Worm (Caenorhabditis elegans): ENCODE measurements around the gene flp-7.

flp-7 gene

DNA sequence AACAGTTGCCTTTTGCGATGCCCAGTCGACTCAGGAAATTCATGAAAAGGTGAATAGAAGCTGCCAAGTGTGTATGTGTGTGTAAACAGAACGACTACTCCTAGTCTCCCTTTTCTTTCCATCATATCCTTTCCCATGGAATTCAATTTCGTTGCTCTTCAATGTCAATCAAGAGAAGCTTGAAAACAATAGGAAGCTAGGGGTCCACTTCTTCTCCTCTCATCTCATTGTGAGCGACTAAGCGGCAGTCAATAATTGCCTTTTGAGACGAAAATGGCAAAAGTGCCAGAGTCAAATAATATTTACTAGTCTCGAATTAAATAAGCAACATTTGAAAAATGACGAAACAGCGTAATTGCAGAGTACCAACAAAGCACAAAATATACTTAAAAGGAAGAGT is 16.1 kb upstream of the flp-7 start:
- no peak for TF ChIP-seq mep-1 (tag; optimal IDR thresholded peaks at IDR 0.05)
- TF ChIP-seq nhr-76 (tag; optimal IDR thresholded peaks at IDR 0.05), result no peak
- no peak for TF ChIP-seq zip-8 (tag; optimal IDR thresholded peaks at IDR 0.05)
- TF ChIP-seq ces-1 (GFP tag; optimal IDR thresholded peaks at IDR 0.05), result peak; percentile 90

DNA sequence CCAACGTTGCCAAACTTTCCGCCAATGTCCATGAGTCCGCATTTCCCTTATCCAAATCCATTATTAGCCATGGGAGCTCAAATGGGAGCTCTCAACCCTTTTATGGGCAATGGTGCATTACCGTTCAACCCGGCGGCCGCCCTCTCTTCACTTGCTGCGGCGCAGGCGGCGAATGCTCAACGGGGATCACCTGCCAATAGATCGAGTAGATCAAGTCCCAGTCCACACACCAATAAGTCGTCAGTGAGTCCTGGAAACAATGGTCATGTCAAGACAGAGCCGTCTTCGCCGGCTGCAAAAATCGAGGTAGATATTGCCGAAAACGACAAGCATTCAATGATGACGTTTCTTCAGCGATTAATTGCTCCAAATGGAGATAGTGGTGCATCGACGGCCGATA is 13.5 kb upstream of the flp-7 start:
- TF ChIP-seq lin-13 (tag; optimal IDR thresholded peaks at IDR 0.05), result no peak
- no peak for TF ChIP-seq elt-1 (tag; optimal IDR thresholded peaks at IDR 0.05; ENCODE audit: borderline replicate concordance, insufficient read depth)
- TF ChIP-seq ceh-83 (GFP tag; optimal IDR thresholded peaks at IDR 0.05), result no peak
- TF ChIP-seq sptf-1 (tag; optimal IDR thresholded peaks at IDR 0.05), result no peak
- TF ChIP-seq drap-1 (GFP tag; optimal IDR thresholded peaks at IDR 0.05), result no peak
- no peak for TF ChIP-seq nhr-76 (tag; optimal IDR thresholded peaks at IDR 0.05)

DNA sequence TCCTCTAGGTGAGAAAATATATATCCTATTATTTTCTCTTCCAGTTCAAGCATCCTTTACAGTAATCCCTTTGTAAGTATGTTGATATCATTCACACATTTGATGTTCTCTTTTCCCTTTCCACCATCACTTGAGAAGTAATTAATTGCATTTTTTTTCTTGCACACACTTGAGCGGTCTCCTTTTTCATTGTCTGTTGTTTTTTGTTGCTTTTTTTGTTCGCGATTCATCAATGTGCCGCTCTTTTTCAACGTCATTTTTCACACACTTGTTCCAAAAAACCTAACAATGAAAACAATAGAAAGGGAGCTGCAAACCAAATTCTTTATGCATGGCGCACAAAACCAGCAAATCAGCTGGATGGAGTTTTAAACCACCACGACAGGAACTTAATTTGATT is 10.1 kb upstream of the flp-7 start, which contains the start of gene F49E10.4:
Gene F49E10.4, plus strand, starts transcription at position 301 of the 400 bp plus-strand sequence.
- no peak for TF ChIP-seq bed-3 (GFP tag; optimal IDR thresholded peaks at IDR 0.05)
- TF ChIP-seq mep-1 (tag; optimal IDR thresholded peaks at IDR 0.05), result no peak
- no peak for TF ChIP-seq unc-39 (tag; optimal IDR thresholded peaks at IDR 0.05)
- TF ChIP-seq ces-1 (GFP tag; optimal IDR thresholded peaks at IDR 0.05), result peak; percentile 24

DNA sequence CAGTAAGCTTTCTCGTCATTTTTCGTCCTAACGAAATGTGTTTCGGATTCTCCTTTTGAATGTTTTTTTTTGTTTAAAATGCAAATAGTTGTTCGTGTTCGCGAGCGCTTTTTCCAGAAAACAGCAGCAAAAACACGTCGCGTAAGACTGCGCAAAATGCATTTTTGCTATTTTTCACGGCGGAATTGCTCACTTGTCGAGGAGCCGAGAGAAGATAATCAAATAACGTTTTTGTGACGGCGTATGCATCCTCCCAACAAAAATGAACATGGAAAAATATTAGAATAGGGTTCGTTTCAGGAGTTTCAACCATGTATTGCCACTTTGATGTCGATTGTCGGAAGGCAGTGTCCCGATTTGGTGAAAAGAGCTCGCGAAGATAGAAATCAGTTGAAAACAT is 8.6 kb upstream of the flp-7 start:
- TF ChIP-seq mls-2 (tag; optimal IDR thresholded peaks at IDR 0.05), result no peak
- no peak for TF ChIP-seq ztf-11 (tag; optimal IDR thresholded peaks at IDR 0.05)
- TF ChIP-seq flh-1 (GFP tag; optimal IDR thresholded peaks at IDR 0.05), result no peak
- TF ChIP-seq ces-1 (GFP tag; optimal IDR thresholded peaks at IDR 0.05), result peak; percentile 35
- no peak for TF ChIP-seq zip-8 (tag; optimal IDR thresholded peaks at IDR 0.05)

DNA sequence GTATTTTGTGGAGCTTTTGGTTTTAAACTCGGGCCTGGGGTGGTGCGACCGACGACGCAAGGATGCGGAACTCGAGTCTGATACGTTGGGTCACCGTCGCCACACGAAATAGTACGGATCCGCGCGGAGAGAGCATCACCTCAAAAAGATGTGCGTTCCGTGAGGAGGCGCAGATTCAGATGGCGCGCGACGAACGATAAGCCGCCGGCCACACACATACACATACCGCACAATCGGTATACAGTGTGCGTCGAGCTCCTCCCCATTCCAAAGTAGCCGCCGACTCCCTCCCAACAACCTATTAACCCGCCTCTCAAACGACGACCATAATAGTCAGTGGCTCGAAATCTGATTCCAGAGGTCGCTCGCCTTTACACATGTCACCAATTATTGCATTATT is 4.4 kb downstream of the flp-7 start, which contains the start of gene F49E10.2:
Gene F49E10.2, plus strand, starts transcription at position 301 of the 400 bp plus-strand sequence.
- TF ChIP-seq mls-2 (tag; optimal IDR thresholded peaks at IDR 0.05) (no peak), mep-1 (tag; optimal IDR thresholded peaks at IDR 0.05) (no peak), lin-32 (GFP tag; optimal IDR thresholded peaks at IDR 0.05) (no peak), sptf-1 (tag; optimal IDR thresholded peaks at IDR 0.05) (no peak), drap-1 (GFP tag; optimal IDR thresholded peaks at IDR 0.05) (no peak), ceh-83 (GFP tag; optimal IDR thresholded peaks at IDR 0.05) (no peak), pha-4 (tag; optimal IDR thresholded peaks at IDR 0.05) (no peak), elt-1 (tag; optimal IDR thresholded peaks at IDR 0.05; ENCODE audit: borderline replicate concordance, insufficient read depth) (no peak), nhr-76 (tag; optimal IDR thresholded peaks at IDR 0.05) (no peak), snpc-4 (tag; optimal IDR thresholded peaks at IDR 0.05) (no peak), ceh-43 (GFP tag; optimal IDR thresholded peaks at IDR 0.05) (no peak), lsy-2 (tag; optimal IDR thresholded peaks at IDR 0.05) (no peak)

DNA sequence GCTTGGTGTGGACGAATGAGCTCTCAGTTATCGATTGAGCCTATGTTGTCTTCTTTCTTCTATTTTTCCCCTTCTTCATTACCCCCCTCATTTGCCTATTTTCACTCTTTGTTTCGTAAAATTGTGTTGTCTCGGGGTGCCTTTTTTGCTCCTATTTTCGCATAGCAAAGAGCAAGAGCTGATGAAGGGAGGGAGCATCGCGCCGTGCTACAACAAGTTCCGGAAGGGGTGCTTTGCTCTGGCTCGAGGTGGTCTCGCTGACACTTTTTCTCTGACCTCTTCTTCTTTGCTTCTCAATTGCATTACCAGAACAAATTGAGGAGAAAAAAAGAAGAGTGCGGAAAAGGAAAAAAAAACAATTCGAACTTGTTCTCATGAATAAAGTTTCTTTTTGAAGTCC is 10.3 kb downstream of the flp-7 start:
- no peak for TF ChIP-seq lin-32 (GFP tag; optimal IDR thresholded peaks at IDR 0.05)
- TF ChIP-seq unc-120 (tag; optimal IDR thresholded peaks at IDR 0.05; ENCODE audit: poor library complexity, severe bottlenecking), result no peak
- no peak for TF ChIP-seq lin-13 (tag; optimal IDR thresholded peaks at IDR 0.05)
- TF ChIP-seq ztf-11 (tag; optimal IDR thresholded peaks at IDR 0.05), result no peak
- TF ChIP-seq drap-1 (GFP tag; optimal IDR thresholded peaks at IDR 0.05), result no peak
- TF ChIP-seq elt-3 (tag; optimal IDR thresholded peaks at IDR 0.05), result no peak
- no peak for TF ChIP-seq unc-62 (GFP tag; optimal IDR thresholded peaks at IDR 0.05)
- TF ChIP-seq ham-2 (GFP tag; optimal IDR thresholded peaks at IDR 0.05), result no peak
- peak; percentile 69 for TF ChIP-seq ces-1 (GFP tag; optimal IDR thresholded peaks at IDR 0.05)
- TF ChIP-seq mep-1 (tag; optimal IDR thresholded peaks at IDR 0.05), result peak; percentile 9

DNA sequence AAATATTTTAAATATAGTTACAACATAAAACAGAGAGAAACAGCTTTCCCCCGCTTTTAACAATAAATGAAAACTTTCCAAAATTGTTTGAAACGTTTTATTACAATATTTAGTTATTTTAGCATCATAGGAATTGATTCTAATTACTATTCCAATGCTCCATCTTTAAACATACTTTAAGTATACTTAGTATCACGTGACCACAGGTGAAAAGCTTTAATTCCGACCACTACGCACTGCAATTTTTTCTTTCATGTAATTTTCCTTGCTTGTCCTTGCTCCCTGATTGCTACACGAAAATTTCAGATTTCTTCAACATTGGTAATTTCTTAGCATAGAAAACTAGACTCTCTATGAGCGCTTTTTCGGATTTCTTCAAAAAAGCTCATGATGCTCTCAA is 11.4 kb downstream of the flp-7 start, which contains the start of gene tbc-16:
Gene tbc-16, plus strand, starts transcription at position 301 of the 400 bp plus-strand sequence.
- TF ChIP-seq nhr-237 (tag; optimal IDR thresholded peaks at IDR 0.05) (no peak), lin-32 (GFP tag; optimal IDR thresholded peaks at IDR 0.05) (no peak), nhr-12 (tag; optimal IDR thresholded peaks at IDR 0.05) (no peak), pha-4 (tag; optimal IDR thresholded peaks at IDR 0.05) (no peak), zip-8 (tag; optimal IDR thresholded peaks at IDR 0.05) (no peak), flh-1 (GFP tag; optimal IDR thresholded peaks at IDR 0.05) (no peak), ztf-11 (tag; optimal IDR thresholded peaks at IDR 0.05) (no peak), elt-3 (tag; optimal IDR thresholded peaks at IDR 0.05) (no peak), lin-13 (tag; optimal IDR thresholded peaks at IDR 0.05) (no peak)
